Fruit fly (Drosophila melanogaster) whole organism, embryonic: ENCODE data around the gene RabGGTa.

Experiments used
- CG10274 ChIP-seq: fragments of 200-800 bp; sonication (Bioruptor generic); optimal IDR thresholded peaks from 3 replicates; lab custom pipeline; 2017; ENCODE audit warnings: missing biosample characterization, mild to moderate bottlenecking, missing genetic modification characterization
- CG12299 ChIP-seq: fragments of 200-800 bp; sonication (Bioruptor generic); optimal IDR thresholded peaks from 2 replicates; lab custom pipeline; 2018; ENCODE audit warnings: missing biosample characterization, mild to moderate bottlenecking, missing genetic modification characterization
- CG13123 ChIP-seq: fragments of 200-800 bp; sonication (Bioruptor generic); optimal IDR thresholded peaks from 2 replicates; lab custom pipeline; 2016; ENCODE audit warnings: missing biosample characterization, missing genetic modification characterization
- CG13775 ChIP-seq: fragments of 200-800 bp; sonication (Bioruptor generic); optimal IDR thresholded peaks from 3 replicates; lab custom pipeline; 2017; ENCODE audit warnings: missing biosample characterization, mild to moderate bottlenecking, missing genetic modification characterization
- CG14441 ChIP-seq: fragments of 200-800 bp; sonication (Bioruptor generic); IDR thresholded peaks from 2 replicates; pipeline ENCODE4 v1.3.6; 2022; ENCODE audit warnings: missing biosample characterization, missing genetic modification characterization
- CG14710 ChIP-seq: fragments of 200-800 bp; sonication (Bioruptor generic); optimal IDR thresholded peaks from 3 replicates; lab custom pipeline; 2019; ENCODE audit warnings: missing biosample characterization, mild to moderate bottlenecking, missing genetic modification characterization, moderate library complexity
- CG15514 ChIP-seq: fragments of 200-800 bp; sonication (Bioruptor generic); optimal IDR thresholded peaks from 3 replicates; lab custom pipeline; 2017; ENCODE audit warnings: missing biosample characterization, missing genetic modification characterization, mild to moderate bottlenecking, moderate library complexity, missing genetic modification reagents
- CG2199 ChIP-seq: fragments of 200-800 bp; sonication (Bioruptor generic); IDR thresholded peaks from 3 replicates; pipeline ENCODE4 v1.3.6; 2022; ENCODE audit warnings: missing biosample characterization, missing genetic modification characterization
- CG2889 ChIP-seq: fragments of 200-800 bp; sonication (Bioruptor generic); IDR thresholded peaks from 3 replicates; pipeline ENCODE4 v1.3.6; 2022; ENCODE audit warnings: missing biosample characterization, missing genetic modification characterization
- CG3281 ChIP-seq: fragments of 200-800 bp; sonication (Bioruptor generic); optimal IDR thresholded peaks from 3 replicates; lab custom pipeline; 2017; ENCODE audit warnings: missing biosample characterization, mild to moderate bottlenecking, missing genetic modification characterization
- CG33213 ChIP-seq: fragments of 200-800 bp; sonication (Bioruptor generic); optimal IDR thresholded peaks from 3 replicates; lab custom pipeline; 2016; ENCODE audit warnings: missing biosample characterization, missing genetic modification characterization
- CG6689 ChIP-seq: fragments of 200-800 bp; sonication (Bioruptor generic); IDR thresholded peaks from 2 replicates; pipeline ENCODE4 v1.3.6; 2022; ENCODE audit warnings: missing biosample characterization, missing genetic modification characterization
- CG7271 ChIP-seq: fragments of 200-800 bp; sonication (Bioruptor generic); optimal IDR thresholded peaks from 2 replicates; lab custom pipeline; 2018; ENCODE audit warnings: missing biosample characterization, mild to moderate bottlenecking, missing genetic modification characterization, moderate library complexity
- CG7987 ChIP-seq: fragments of 200-800 bp; sonication (Bioruptor generic); optimal IDR thresholded peaks from 2 replicates; lab custom pipeline; 2018; ENCODE audit warnings: missing biosample characterization, mild to moderate bottlenecking, missing genetic modification characterization, moderate library complexity
- CG8924 ChIP-seq: fragments of 200-800 bp; optimal IDR thresholded peaks from 3 replicates; lab custom pipeline; 2019; ENCODE audit warnings: missing biosample characterization, mild to moderate bottlenecking, missing genetic modification characterization, moderate library complexity
- Chrac-16 ChIP-seq: fragments of 200-800 bp; sonication (Bioruptor generic); optimal IDR thresholded peaks from 3 replicates; lab custom pipeline; 2016; ENCODE audit warnings: missing biosample characterization, missing genetic modification characterization
- CoRest ChIP-seq: fragments of 200-800 bp; sonication (Bioruptor generic); optimal IDR thresholded peaks from 3 replicates; lab custom pipeline; 2018; ENCODE audit warnings: missing biosample characterization, mild to moderate bottlenecking, missing genetic modification characterization, moderate library complexity
- Doc2 ChIP-seq: fragments of 200-800 bp; sonication (Bioruptor generic); IDR thresholded peaks from 2 replicates; pipeline ENCODE4 v1.3.6; 2022; ENCODE audit warnings: missing biosample characterization, missing genetic modification characterization
- Dp ChIP-seq: fragments of 200-800 bp; sonication (Bioruptor generic); optimal IDR thresholded peaks from 2 replicates; lab custom pipeline; 2018; ENCODE audit warnings: missing biosample characterization, mild to moderate bottlenecking, missing genetic modification characterization, moderate library complexity
- Drgx ChIP-seq: fragments of 200-800 bp; sonication (Bioruptor generic); IDR thresholded peaks from 2 replicates; pipeline ENCODE4 v1.3.6; 2022; ENCODE audit warnings: missing biosample characterization, missing genetic modification characterization
- ERR ChIP-seq: fragments of 200-800 bp; sonication (Bioruptor generic); optimal IDR thresholded peaks from 2 replicates; lab custom pipeline; 2016; ENCODE audit warnings: missing biosample characterization, missing genetic modification characterization
- GATAe ChIP-seq: fragments of 200-800 bp; sonication (Bioruptor generic); conservative IDR thresholded peaks from 2 replicates; pipeline ENCODE4 v1.3.6; 2022; ENCODE audit warnings: missing biosample characterization, missing genetic modification characterization
- Hey ChIP-seq: fragments of 200-800 bp; sonication (Bioruptor generic); optimal IDR thresholded peaks from 3 replicates; lab custom pipeline; 2018; ENCODE audit warnings: missing biosample characterization, mild to moderate bottlenecking, missing genetic modification characterization
- MBD-R2 ChIP-seq: fragments of 200-800 bp; sonication (Bioruptor generic); IDR thresholded peaks from 2 replicates; pipeline ENCODE4 v1.3.6; 2022; ENCODE audit warnings: missing biosample characterization, missing genetic modification characterization
- Ravus ChIP-seq: fragments of 200-800 bp; sonication (Bioruptor generic); IDR thresholded peaks from 2 replicates; pipeline ENCODE4 v1.3.6; 2022; ENCODE audit warnings: missing biosample characterization, missing genetic modification characterization
- Side ChIP-seq: fragments of 200-800 bp; sonication (Bioruptor generic); optimal IDR thresholded peaks from 2 replicates; lab custom pipeline; 2016; ENCODE audit warnings: missing biosample characterization, missing genetic modification characterization
- Sry-δ ChIP-seq: fragments of 200-800 bp; sonication (Bioruptor generic); optimal IDR thresholded peaks from 2 replicates; lab custom pipeline; 2016; ENCODE audit warnings: missing biosample characterization, missing genetic modification characterization
- Trl ChIP-seq, 3 experiments: fragments of >200 bp in 2 of 3; fragments of 200-800 bp in 1 of 3; sonication (Bioruptor generic) in 1 of 3; optimal IDR thresholded peaks; 2 replicates in 1 of 3; 3 replicates in 2 of 3; lab custom pipeline; 2016 to 2017; ENCODE audit warnings: missing biosample characterization in 1 of 3, missing genetic modification characterization in 1 of 3
- abd-A ChIP-seq: fragments of 200-800 bp; sonication (Bioruptor generic); optimal IDR thresholded peaks from 3 replicates; lab custom pipeline; 2019; ENCODE audit warnings: missing biosample characterization, mild to moderate bottlenecking, missing genetic modification characterization, moderate library complexity
- amos ChIP-seq: fragments of 200-800 bp; sonication (Bioruptor generic); IDR thresholded peaks from 2 replicates; pipeline ENCODE4 v1.3.6; 2022; ENCODE audit warnings: missing biosample characterization, missing genetic modification characterization; ENCODE audit not compliant: partially characterized antibody
- crol ChIP-seq: fragments of 200-800 bp; sonication (Bioruptor generic); IDR thresholded peaks from 2 replicates; pipeline ENCODE4 v1.3.6; 2022; ENCODE audit warnings: missing biosample characterization, missing genetic modification characterization
- dmrt99B ChIP-seq: fragments of 200-800 bp; sonication (Bioruptor generic); optimal IDR thresholded peaks from 2 replicates; lab custom pipeline; 2018; ENCODE audit warnings: missing biosample characterization, mild to moderate bottlenecking, missing genetic modification characterization, moderate library complexity
- dysf ChIP-seq: fragments of 200-800 bp; sonication (Bioruptor generic); IDR thresholded peaks from 3 replicates; pipeline ENCODE4 v1.3.6; 2022; ENCODE audit warnings: missing biosample characterization, missing genetic modification characterization
- gcm ChIP-seq: fragments of 200-800 bp; sonication (Bioruptor generic); optimal IDR thresholded peaks from 2 replicates; lab custom pipeline; 2019; ENCODE audit warnings: missing biosample characterization, mild to moderate bottlenecking, missing genetic modification characterization, moderate library complexity
- gcm2 ChIP-seq: fragments of 200-800 bp; sonication (Bioruptor generic); optimal IDR thresholded peaks from 2 replicates; lab custom pipeline; 2016; ENCODE audit warnings: missing biosample characterization, missing genetic modification characterization
- gsb-n ChIP-seq: fragments of 200-800 bp; sonication (Bioruptor generic); optimal IDR thresholded peaks from 3 replicates; lab custom pipeline; 2018; ENCODE audit warnings: missing biosample characterization, mild to moderate bottlenecking, missing genetic modification characterization
- hbn ChIP-seq: fragments of 200-800 bp; sonication (Bioruptor generic); IDR thresholded peaks from 2 replicates; pipeline ENCODE4 v1.3.6; 2022; ENCODE audit warnings: missing biosample characterization, missing genetic modification characterization; ENCODE audit not compliant: partially characterized antibody
- her ChIP-seq: fragments of 200-800 bp; sonication (Bioruptor generic); optimal IDR thresholded peaks from 2 replicates; lab custom pipeline; 2016; ENCODE audit warnings: missing biosample characterization, missing genetic modification characterization
- insv ChIP-seq, 2 experiments: fragments of 200-800 bp; sonication (Bioruptor generic); optimal IDR thresholded peaks; 3 replicates each; lab custom pipeline; 2016 to 2018; ENCODE audit warnings: missing biosample characterization in 2 of 2, missing genetic modification characterization in 2 of 2
- kni ChIP-seq: fragments of 200-800 bp; sonication (Bioruptor generic); optimal IDR thresholded peaks from 3 replicates; lab custom pipeline; 2017; ENCODE audit warnings: mild to moderate bottlenecking, missing biosample characterization, missing genetic modification reagents, missing genetic modification characterization
- lov ChIP-seq, 2 experiments: fragments of 200-800 bp in 1 of 2; fragments of >200 bp in 1 of 2; sonication (Bioruptor generic) in 1 of 2; IDR thresholded peaks in 1 of 2; optimal IDR thresholded peaks in 1 of 2; 2 replicates in 1 of 2; 3 replicates in 1 of 2; pipeline versions ENCODE4 v1.3.6 to Lab custom; 2017 to 2022; ENCODE audit warnings: missing biosample characterization in 1 of 2, missing genetic modification characterization in 1 of 2
- mam ChIP-seq: fragments of 200-800 bp; sonication (Bioruptor generic); optimal IDR thresholded peaks from 3 replicates; lab custom pipeline; 2016; ENCODE audit warnings: missing biosample characterization, missing genetic modification characterization
- nerfin-1 ChIP-seq: fragments of 200-800 bp; sonication (Bioruptor generic); optimal IDR thresholded peaks from 3 replicates; lab custom pipeline; 2019; ENCODE audit warnings: missing biosample characterization, mild to moderate bottlenecking, missing genetic modification characterization, moderate library complexity
- peb ChIP-seq: fragments of 200-800 bp; sonication (Bioruptor generic); IDR thresholded peaks from 2 replicates; pipeline ENCODE4 v1.3.6; 2022; ENCODE audit warnings: missing biosample characterization, missing genetic modification characterization
- phol ChIP-seq: fragments of 200-800 bp; sonication (Bioruptor generic); optimal IDR thresholded peaks from 3 replicates; lab custom pipeline; 2018; ENCODE audit warnings: missing biosample characterization, mild to moderate bottlenecking, missing genetic modification characterization, moderate library complexity
- pros ChIP-seq: fragments of 200-800 bp; sonication (Bioruptor generic); optimal IDR thresholded peaks from 3 replicates; lab custom pipeline; 2019; ENCODE audit warnings: missing biosample characterization, mild to moderate bottlenecking, missing genetic modification characterization, moderate library complexity
- ranshi ChIP-seq: fragments of 200-800 bp; sonication (Bioruptor generic); IDR thresholded peaks from 2 replicates; pipeline ENCODE4 v1.3.6; 2022; ENCODE audit warnings: missing biosample characterization, missing genetic modification characterization
- sd ChIP-seq: fragments of 200-800 bp; sonication (Bioruptor generic); optimal IDR thresholded peaks from 3 replicates; lab custom pipeline; 2018; ENCODE audit warnings: missing biosample characterization, mild to moderate bottlenecking, missing genetic modification characterization, moderate library complexity
- slbo ChIP-seq: fragments of 200-800 bp; sonication (Bioruptor generic); IDR thresholded peaks from 2 replicates; pipeline ENCODE4 v1.3.6; 2022; ENCODE audit warnings: missing biosample characterization, missing genetic modification characterization
- zen ChIP-seq: fragments of 200-800 bp; sonication (Bioruptor generic); optimal IDR thresholded peaks from 3 replicates; lab custom pipeline; 2018; ENCODE audit warnings: missing biosample characterization, mild to moderate bottlenecking, missing genetic modification characterization, moderate library complexity

Gene RabGGTa

DNA sequence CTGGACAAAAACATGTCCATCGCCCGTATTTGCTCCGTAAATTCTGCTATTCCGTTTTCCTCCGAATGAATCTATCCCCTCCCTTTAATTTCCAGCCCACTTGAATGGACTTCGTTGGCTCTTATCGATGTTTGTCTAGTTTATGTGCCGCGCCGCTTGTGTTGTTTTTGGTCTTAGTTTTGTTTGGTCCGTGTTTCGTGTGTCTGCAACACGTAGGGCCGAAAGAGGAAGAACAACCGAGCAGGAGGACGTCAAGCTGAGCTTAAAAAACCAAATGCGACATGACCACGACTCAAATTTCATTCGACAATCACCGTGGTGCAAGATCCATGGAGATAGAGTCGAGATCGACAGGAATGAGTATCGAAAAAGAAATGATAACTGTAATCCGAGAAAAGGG is 23.7 kb upstream of the RabGGTa start (continued):
- TF ChIP-seq CG2199 (GFP tag; lab: Robert Waterston, UW) (peak; percentile 30; the same call in 1 of the 3 replicates), CG14441 (no peak)

DNA sequence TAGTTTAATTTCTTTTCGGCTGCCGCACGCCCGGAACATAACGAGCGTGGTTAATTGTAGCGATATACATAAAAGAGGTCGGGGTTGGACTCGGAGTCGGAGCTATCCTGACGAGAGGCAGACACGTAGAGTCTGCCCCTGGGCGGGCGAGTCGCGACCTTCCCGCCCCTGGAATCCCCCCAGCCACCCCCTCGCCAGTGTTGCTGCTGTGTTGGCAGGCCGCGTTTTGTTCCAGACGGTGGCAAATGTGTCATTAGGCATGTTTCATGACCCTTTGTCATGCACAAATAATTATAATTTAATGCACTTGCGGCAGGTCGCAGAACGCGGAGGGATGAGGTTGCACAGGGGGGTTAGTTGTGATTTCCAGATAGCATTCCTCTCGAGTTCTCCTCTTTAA is 22.4 kb upstream of the RabGGTa start:
- no peak for TF ChIP-seq mam (GFP tag; lab: Kevin White, UChicago)
- TF ChIP-seq Ravus (GFP tag; lab: Robert Waterston, UW): no peak
- peak; percentile 77 for TF ChIP-seq pros (GFP tag; lab: Kevin White, UChicago)
- TF ChIP-seq hbn (GFP tag; lab: Robert Waterston, UW): no peak
- TF ChIP-seq slbo: 0 out of 2 replicates have a peak, but pooled peaks have one; percentile 7
- peak; percentile 33 for TF ChIP-seq nerfin-1 (tag; lab: Kevin White, UChicago)
- TF ChIP-seq phol (tag; lab: Kevin White, UChicago): no peak
- TF ChIP-seq ERR (GFP tag; lab: Kevin White, UChicago): no peak
- no peak for TF ChIP-seq Chrac-16 (GFP tag; lab: Kevin White, UChicago)
- no peak for TF ChIP-seq CG8924
- TF ChIP-seq gcm (GFP tag; lab: Kevin White, UChicago): no peak
- TF ChIP-seq amos (GFP tag; lab: Robert Waterston, UW): no peak
- no peak for TF ChIP-seq CG13775 (GFP tag; lab: Kevin White, UChicago)
- TF ChIP-seq peb: no peak
- TF ChIP-seq Dp (GFP tag; lab: Kevin White, UChicago): no peak
- no peak for TF ChIP-seq lov (optimal IDR thresholded peaks at IDR 0.05; lab: Kevin White, UChicago)
- TF ChIP-seq lov (GFP tag; IDR thresholded peaks at IDR 0.05; lab: Robert Waterston, UW): 0 out of 3 replicates have a peak, but pooled peaks have one; percentile 9
- TF ChIP-seq CG14710 (tag; lab: Kevin White, UChicago): no peak
- TF ChIP-seq CG2889 (GFP tag; lab: Robert Waterston, UW): no peak
- no peak for TF ChIP-seq Doc2
- TF ChIP-seq Hey (tag; lab: Kevin White, UChicago): peak; percentile 17
- TF ChIP-seq Side (GFP tag; lab: Kevin White, UChicago): no peak
- TF ChIP-seq MBD-R2: no peak
- TF ChIP-seq crol: peak; percentile 78
- no peak for TF ChIP-seq ranshi
- TF ChIP-seq gsb-n: peak; percentile 84
- peak; percentile 37 for TF ChIP-seq kni
- no peak for TF ChIP-seq Drgx (GFP tag; lab: Robert Waterston, UW)
- TF ChIP-seq her (GFP tag; lab: Kevin White, UChicago): no peak
- TF ChIP-seq zen: peak; percentile 9
- TF ChIP-seq CG7271: no peak
- TF ChIP-seq CG2199 (GFP tag; lab: Robert Waterston, UW): 0 out of 3 replicates have a peak, but pooled peaks have one; percentile 56
- peak; percentile 65 for TF ChIP-seq abd-A (tag; lab: Kevin White, UChicago)

DNA sequence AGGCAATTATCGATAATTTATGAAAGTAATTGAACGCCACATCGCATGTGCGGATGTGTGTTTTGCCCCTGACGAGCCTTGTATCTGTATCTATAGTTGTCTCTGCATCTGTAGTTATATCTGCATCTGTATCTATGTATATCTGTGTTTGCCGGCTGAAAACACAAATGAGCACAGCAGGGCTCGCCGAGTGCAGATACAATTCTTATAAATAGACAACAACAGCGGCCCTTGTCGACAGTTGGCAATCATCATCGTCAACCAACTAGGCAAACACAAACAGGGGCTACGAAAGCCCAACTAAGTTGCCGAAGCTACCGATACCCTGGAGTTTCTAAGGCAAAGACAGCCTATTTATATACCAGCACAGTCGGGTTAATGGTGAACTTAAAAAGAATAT is 21.0 kb upstream of the RabGGTa start:
- TF ChIP-seq insv (GFP tag; optimal IDR thresholded peaks at IDR 0.05; lab: Kevin White, UChicago) (no peak), Sry-δ (no peak), GATAe (GFP tag; lab: Robert Waterston, UW) (no peak), Trl (optimal IDR thresholded peaks at IDR 0.05; lab: Kevin White, UChicago) (no peak), Trl (GFP tag; optimal IDR thresholded peaks at IDR 0.05; lab: Kevin White, UChicago) (no peak), CG6689 (no peak), CG33213 (GFP tag; lab: Kevin White, UChicago) (no peak), CG15514 (GFP tag; lab: Kevin White, UChicago) (no peak), CG12299 (tag; lab: Kevin White, UChicago) (no peak), CG13123 (GFP tag; lab: Kevin White, UChicago) (no peak), CG7987 (GFP tag; lab: Kevin White, UChicago) (peak; percentile 10), sd (no peak), CoRest (tag; lab: Kevin White, UChicago) (peak; percentile 2), CG3281 (GFP tag; lab: Kevin White, UChicago) (peak; percentile 5), CG10274 (GFP tag; lab: Kevin White, UChicago) (no peak), gcm2 (GFP tag; lab: Kevin White, UChicago) (no peak), dmrt99B (tag; lab: Kevin White, UChicago) (peak; percentile 6), dysf (GFP tag; lab: Robert Waterston, UW) (no peak)
